Worm (Caenorhabditis elegans) whole organism, L4/young adult: ENCODE data around the gene R08C7.1.

ENCODE experiments used
- W03F9.2 ChIP-seq: fragments of 150-350 bp; optimal IDR thresholded peaks from 2 replicates; lab custom pipeline; 2014; ENCODE audit warnings: missing biosample characterization, missing genetic modification characterization
- dao-5 ChIP-seq: sonication (generic microtip); optimal IDR thresholded peaks from 2 replicates; lab custom pipeline; 2016; ENCODE audit warnings: missing genotype, missing genetic modification characterization, moderate library complexity, missing compliant biosample characterization
- him-1 ChIP-seq: sonication (generic microtip); optimal IDR thresholded peaks from 2 replicates; lab custom pipeline; 2016; ENCODE audit warnings: missing genotype, missing genetic modification reagents, missing genetic modification characterization, missing compliant biosample characterization

R08C7.1 gene

DNA sequence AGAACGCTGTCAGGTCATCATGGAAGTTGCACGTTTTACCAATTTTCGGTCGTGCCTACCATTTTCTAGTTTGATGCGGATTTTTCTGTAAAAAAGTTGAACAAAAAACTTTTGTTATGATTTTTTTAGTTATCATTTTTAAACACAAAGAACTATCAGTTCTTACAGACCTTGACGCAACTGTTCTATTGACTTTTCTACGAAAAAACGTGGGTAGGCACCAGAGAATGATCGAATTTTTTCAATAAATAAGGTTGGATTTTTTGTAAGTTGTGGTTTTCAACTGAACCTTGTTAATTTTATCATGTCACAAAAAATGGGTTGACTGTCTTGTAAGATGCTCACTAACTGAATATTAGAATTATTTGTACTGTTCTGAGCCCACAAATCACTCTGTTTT is 26.9 kb downstream of the R08C7.1 start:
- TF ChIP-seq dao-5, result no peak
- no peak for TF ChIP-seq him-1 (tag; lab: Kevin White, UChicago)
- TF ChIP-seq W03F9.2 (tag; lab: Kevin White, UChicago), result no peak

DNA sequence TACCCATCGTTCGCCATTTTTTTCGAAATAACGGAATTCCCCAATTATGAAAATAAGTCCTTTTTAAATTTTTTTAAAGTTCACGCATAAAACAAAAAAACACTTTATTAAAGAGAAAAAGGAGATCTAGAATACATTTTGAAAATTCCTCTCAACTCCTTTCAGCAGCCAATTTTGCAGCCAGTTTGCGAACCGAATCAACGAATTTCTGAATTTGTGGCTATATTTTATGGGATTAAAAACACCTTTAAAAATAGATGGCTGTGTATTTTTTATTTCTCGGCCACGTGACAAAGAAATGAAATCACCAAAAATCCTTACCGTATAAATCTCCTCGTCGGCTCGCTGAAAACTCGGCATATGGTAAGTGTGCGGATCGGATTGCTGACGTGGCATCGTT is 28.4 kb downstream of the R08C7.1 start, which contains the start of gene M01H9.10:
TSS of gene M01H9.10 (minus strand) at position 101 of the 400 bp plus-strand sequence.
- TF ChIP-seq dao-5, result no peak
- TF ChIP-seq W03F9.2 (tag; lab: Kevin White, UChicago), result no peak
- TF ChIP-seq him-1 (tag; lab: Kevin White, UChicago), result no peak

DNA sequence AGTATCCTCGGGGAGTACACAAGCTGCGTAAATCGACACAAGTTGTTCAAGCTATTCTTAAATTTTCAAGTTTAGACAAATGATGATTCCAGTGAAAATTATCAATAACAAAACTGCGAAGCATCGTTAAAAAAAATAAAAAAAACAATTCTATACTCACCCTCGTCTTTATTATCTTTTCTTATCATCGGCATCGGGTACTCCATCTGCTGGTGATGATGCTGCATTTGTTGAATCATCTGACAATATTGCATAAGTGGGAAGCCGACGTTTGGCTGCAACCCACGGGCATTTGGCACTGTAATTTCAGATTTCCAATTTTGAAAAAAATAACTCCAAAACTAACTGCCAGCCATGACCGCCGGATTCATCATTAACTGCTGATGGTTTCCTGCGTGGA is 29.6 kb downstream of the R08C7.1 start:
- TF ChIP-seq him-1 (tag; lab: Kevin White, UChicago) (no peak), dao-5 (no peak), W03F9.2 (tag; lab: Kevin White, UChicago) (no peak)

DNA sequence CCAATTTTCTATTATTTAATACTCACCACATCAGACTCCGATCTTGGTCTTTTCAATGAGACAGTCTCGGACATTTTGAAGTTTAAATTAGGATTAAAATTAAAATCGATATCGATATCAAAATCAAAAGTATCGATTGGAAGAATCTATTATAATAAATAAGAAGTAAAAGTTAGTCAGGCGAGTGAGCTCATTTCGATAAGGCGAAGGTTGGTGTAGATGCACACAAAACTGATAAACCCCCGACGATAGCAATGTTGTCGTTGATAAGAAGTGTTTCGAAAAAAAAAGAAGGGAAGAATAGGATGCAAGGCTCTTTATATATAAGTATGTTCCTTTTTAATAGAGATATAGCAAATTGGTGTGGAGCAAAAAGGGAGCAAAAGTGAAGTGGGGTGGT is 30.9 kb downstream of the R08C7.1 start, which contains the start of gene M01H9.4:
TSS of gene M01H9.4 (minus strand) at position 379 of the 400 bp plus-strand sequence.
- TF ChIP-seq dao-5, result no peak
- TF ChIP-seq him-1 (tag; lab: Kevin White, UChicago), result no peak
- TF ChIP-seq W03F9.2 (tag; lab: Kevin White, UChicago), result no peak

DNA sequence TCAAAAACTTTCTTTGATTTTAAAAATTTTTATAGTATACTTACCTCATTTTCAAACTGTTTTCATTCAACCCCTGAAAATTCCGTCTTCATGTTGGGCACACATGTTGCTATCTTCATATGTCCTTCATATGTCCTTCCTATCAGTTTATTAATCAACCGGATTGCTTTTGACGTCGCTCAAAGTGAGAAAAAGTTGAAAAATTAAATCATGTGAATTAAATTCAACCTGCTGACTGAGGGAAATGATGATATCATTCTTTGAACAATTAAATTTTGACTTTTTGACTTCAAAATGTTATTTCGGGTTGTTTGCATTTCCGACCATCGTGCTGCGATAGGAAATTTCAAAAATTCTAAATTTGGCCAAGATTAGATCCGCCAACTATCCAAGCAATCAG is 32.9 kb downstream of the R08C7.1 start:
- TF ChIP-seq dao-5 (no peak), W03F9.2 (tag; lab: Kevin White, UChicago) (no peak), him-1 (tag; lab: Kevin White, UChicago) (no peak)

DNA sequence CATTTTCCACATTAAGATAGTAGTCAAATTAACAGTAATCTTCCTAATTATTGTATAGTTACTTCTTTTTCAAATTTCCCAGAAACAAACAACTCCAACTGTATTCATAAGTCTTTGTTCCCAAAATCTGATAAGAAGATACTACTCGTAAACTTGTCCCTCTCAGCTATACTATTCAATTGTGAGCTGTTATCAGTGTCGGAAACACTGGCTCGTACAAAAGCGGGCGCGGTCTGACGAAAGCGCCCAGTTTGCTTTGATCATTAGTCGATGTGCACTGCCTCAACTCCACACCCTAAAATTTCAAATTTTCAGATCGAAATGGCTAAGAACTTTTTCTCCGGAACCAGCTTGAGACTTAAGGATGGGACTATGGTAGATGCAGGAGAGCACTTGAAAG is 35.1 kb downstream of the R08C7.1 start, which contains the start of gene trx-3:
TSS of gene trx-3 (plus strand) at position 291 of the 400 bp plus-strand sequence.
- TF ChIP-seq dao-5, result no peak
- TF ChIP-seq him-1 (tag; lab: Kevin White, UChicago), result no peak

DNA sequence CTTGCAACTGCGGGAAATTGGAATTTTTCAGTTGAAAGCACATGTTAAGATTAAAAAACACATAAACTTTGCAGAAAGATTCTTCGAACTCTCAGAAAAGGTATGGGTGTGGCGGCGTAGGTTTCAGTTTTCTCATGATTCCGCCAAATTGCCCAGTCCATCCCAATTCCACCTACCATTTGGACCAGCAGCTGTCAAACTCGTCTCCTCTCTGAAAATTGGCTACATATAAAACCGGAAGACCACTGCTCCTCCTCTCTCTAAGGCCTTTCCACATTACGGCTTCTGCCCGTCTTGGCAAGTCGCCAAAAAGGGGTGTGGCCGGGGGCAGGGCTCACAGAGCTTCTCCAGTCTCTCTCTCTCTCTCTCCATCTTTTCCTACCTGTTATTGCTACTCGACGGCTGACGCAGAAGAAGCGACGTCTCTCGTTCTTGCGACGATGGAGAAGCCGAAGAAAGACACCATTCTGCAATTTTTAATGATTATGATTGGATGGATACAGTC is 38.5 kb downstream of the R08C7.1 start, which contains the start of gene ZK180.7:
TSS of gene ZK180.7 (plus strand) at position 395 of the 505 bp plus-strand sequence.
- TF ChIP-seq him-1 (tag; lab: Kevin White, UChicago), result no peak
